Fruit fly (Drosophila melanogaster) whole organism, embryonic: ENCODE data around the gene MESR6.
A peak's percentile ranks its signal among the peaks of the same experiment; 100 is the strongest.

Source experiments
- Adf1 ChIP-seq: fragments of 200-800 bp; sonication (Bioruptor generic); IDR thresholded peaks from 2 replicates; pipeline ENCODE4 v1.3.6; 2022; ENCODE audit warnings: missing biosample characterization, missing genetic modification characterization
- Atf6 ChIP-seq: fragments of 200-800 bp; sonication (Bioruptor generic); IDR thresholded peaks from 2 replicates; pipeline ENCODE4 v1.3.6; 2022; ENCODE audit warnings: missing biosample characterization, missing genetic modification characterization
- CG10979 ChIP-seq: fragments of 200-800 bp; sonication (Bioruptor generic); optimal IDR thresholded peaks from 2 replicates; lab custom pipeline; 2018; ENCODE audit warnings: missing biosample characterization, mild to moderate bottlenecking, missing genetic modification characterization, moderate library complexity
- CG12155 ChIP-seq: fragments of 200-800 bp; sonication (Bioruptor generic); optimal IDR thresholded peaks from 3 replicates; lab custom pipeline; 2016; ENCODE audit warnings: missing biosample characterization, missing genetic modification characterization
- CG15269 ChIP-seq: fragments of 200-800 bp; sonication (Bioruptor generic); optimal IDR thresholded peaks from 2 replicates; lab custom pipeline; 2018; ENCODE audit warnings: missing biosample characterization, mild to moderate bottlenecking, missing genetic modification characterization, moderate library complexity
- CG17359 ChIP-seq: fragments of 200-800 bp; sonication (Bioruptor generic); optimal IDR thresholded peaks from 3 replicates; lab custom pipeline; 2018; ENCODE audit warnings: missing biosample characterization, mild to moderate bottlenecking, missing genetic modification characterization, moderate library complexity
- CG17612 ChIP-seq: fragments of 200-800 bp; sonication (Bioruptor generic); IDR thresholded peaks from 2 replicates; pipeline ENCODE4 v1.3.6; 2022; ENCODE audit warnings: missing biosample characterization, missing genetic modification characterization
- CG18619 ChIP-seq: fragments of 200-800 bp; sonication (Bioruptor generic); optimal IDR thresholded peaks from 3 replicates; lab custom pipeline; 2017; ENCODE audit warnings: missing biosample characterization, mild to moderate bottlenecking, missing genetic modification characterization
- CG3281 ChIP-seq: fragments of 200-800 bp; sonication (Bioruptor generic); optimal IDR thresholded peaks from 3 replicates; lab custom pipeline; 2017; ENCODE audit warnings: missing biosample characterization, mild to moderate bottlenecking, missing genetic modification characterization
- CG33213 ChIP-seq: fragments of 200-800 bp; sonication (Bioruptor generic); optimal IDR thresholded peaks from 3 replicates; lab custom pipeline; 2016; ENCODE audit warnings: missing biosample characterization, missing genetic modification characterization
- CG3726 ChIP-seq: fragments of 200-800 bp; sonication (Bioruptor generic); IDR thresholded peaks from 3 replicates; pipeline ENCODE4, ENCODE4 v1.3.6; 2022; ENCODE audit warnings: missing biosample characterization, missing genetic modification characterization
- CG4282 ChIP-seq: fragments of 200-800 bp; sonication (Bioruptor generic); optimal IDR thresholded peaks from 2 replicates; lab custom pipeline; 2016; ENCODE audit warnings: missing biosample characterization, missing genetic modification characterization
- CG4328 ChIP-seq: fragments of 200-800 bp; sonication (Bioruptor generic); optimal IDR thresholded peaks from 3 replicates; lab custom pipeline; 2017; ENCODE audit warnings: missing biosample characterization, missing genetic modification reagents, missing genetic modification characterization
- CG43689 ChIP-seq: fragments of 200-800 bp; sonication (Bioruptor generic); IDR thresholded peaks from 2 replicates; pipeline ENCODE4 v1.3.6; 2022; ENCODE audit warnings: missing biosample characterization, missing genetic modification characterization
- CG6254 ChIP-seq: fragments of 200-800 bp; sonication (Bioruptor generic); optimal IDR thresholded peaks from 3 replicates; lab custom pipeline; 2017; ENCODE audit warnings: mild to moderate bottlenecking, missing biosample characterization, missing genetic modification reagents, missing genetic modification characterization
- CG6791 ChIP-seq: fragments of 200-800 bp; sonication (Bioruptor generic); IDR thresholded peaks from 3 replicates; pipeline ENCODE4 v1.3.6; 2022; ENCODE audit warnings: missing biosample characterization, missing genetic modification characterization; ENCODE audit not compliant: partially characterized antibody
- CG8765 ChIP-seq: fragments of 200-800 bp; sonication (Bioruptor generic); IDR thresholded peaks from 2 replicates; pipeline ENCODE4 v1.3.6; 2022; ENCODE audit warnings: missing biosample characterization, missing genetic modification characterization
- D ChIP-seq, 2 experiments: fragments of 200-800 bp in 1 of 2; fragments of >200 bp in 1 of 2; sonication (Bioruptor generic) in 1 of 2; optimal IDR thresholded peaks; 2 replicates in 1 of 2; 3 replicates in 1 of 2; lab custom pipeline; 2017; ENCODE audit warnings: mild to moderate bottlenecking in 1 of 2, missing biosample characterization in 1 of 2, missing genetic modification characterization in 1 of 2, missing genetic modification reagents in 1 of 2
- Dip2 ChIP-seq: fragments of 200-800 bp; sonication (Bioruptor generic); IDR thresholded peaks from 2 replicates; pipeline ENCODE4 v1.3.6; 2022; ENCODE audit warnings: missing biosample characterization, missing genetic modification characterization
- HmgZ ChIP-seq: fragments of 200-800 bp; sonication (Bioruptor generic); optimal IDR thresholded peaks from 2 replicates; lab custom pipeline; 2018; ENCODE audit warnings: missing biosample characterization, mild to moderate bottlenecking, missing genetic modification characterization
- Hr78 ChIP-seq, 2 experiments: fragments of 200-800 bp in 1 of 2; fragments of >200 bp in 1 of 2; sonication (Bioruptor generic) in 1 of 2; optimal IDR thresholded peaks; 2 replicates each; lab custom pipeline; 2017 to 2019; ENCODE audit warnings: missing biosample characterization in 2 of 2, missing genetic modification characterization in 2 of 2, mild to moderate bottlenecking in 1 of 2, moderate library complexity in 1 of 2
- Mad ChIP-seq: fragments of 200-800 bp; sonication (Bioruptor generic); optimal IDR thresholded peaks from 2 replicates; lab custom pipeline; 2016; ENCODE audit warnings: missing biosample characterization, missing genetic modification characterization
- Med ChIP-seq: fragments of 200-800 bp; sonication (Bioruptor generic); peaks from one replicate; lab custom pipeline; 2016; ENCODE audit warnings: missing biosample characterization, missing genetic modification characterization, mild to moderate bottlenecking, inconsistent platforms, moderate library complexity
- Mes4 ChIP-seq: fragments of 200-800 bp; sonication (Bioruptor generic); optimal IDR thresholded peaks from 2 replicates; lab custom pipeline; 2016; ENCODE audit warnings: missing biosample characterization, missing genetic modification characterization
- NC2α ChIP-seq: fragments of 200-800 bp; sonication (Bioruptor generic); optimal IDR thresholded peaks from 2 replicates; lab custom pipeline; 2016; ENCODE audit warnings: missing biosample characterization, missing genetic modification characterization
- Oli ChIP-seq: fragments of 200-800 bp; sonication (Bioruptor generic); optimal IDR thresholded peaks from 2 replicates; lab custom pipeline; 2018; ENCODE audit warnings: missing biosample characterization, mild to moderate bottlenecking, missing genetic modification characterization, moderate library complexity
- Tbp ChIP-seq: fragments of >200 bp; optimal IDR thresholded peaks from 2 replicates; lab custom pipeline; 2018; ENCODE audit warnings: missing biosample characterization, missing genetic modification characterization
- ara ChIP-seq: fragments of 200-800 bp; sonication (Bioruptor generic); IDR thresholded peaks from 2 replicates; pipeline ENCODE4 v1.3.6; 2022; ENCODE audit warnings: missing biosample characterization, missing genetic modification characterization
- cato ChIP-seq: fragments of 200-800 bp; sonication (Bioruptor generic); optimal IDR thresholded peaks from 2 replicates; lab custom pipeline; 2016; ENCODE audit warnings: missing biosample characterization, missing genetic modification characterization, borderline replicate concordance
- chn ChIP-seq: fragments of 200-800 bp; sonication (Bioruptor generic); optimal IDR thresholded peaks from 2 replicates; lab custom pipeline; 2016; ENCODE audit warnings: missing biosample characterization, missing genetic modification characterization
- disco-r ChIP-seq: fragments of 200-800 bp; sonication (Bioruptor generic); optimal IDR thresholded peaks from 2 replicates; lab custom pipeline; 2016; ENCODE audit warnings: missing biosample characterization, missing genetic modification characterization
- dmrt99B ChIP-seq: fragments of 200-800 bp; sonication (Bioruptor generic); optimal IDR thresholded peaks from 2 replicates; lab custom pipeline; 2018; ENCODE audit warnings: missing biosample characterization, mild to moderate bottlenecking, missing genetic modification characterization, moderate library complexity
- gfzf ChIP-seq: fragments of 200-800 bp; sonication (Bioruptor generic); optimal IDR thresholded peaks from 2 replicates; lab custom pipeline; 2016; ENCODE audit warnings: missing biosample characterization, mild to moderate bottlenecking, missing genetic modification characterization, moderate library complexity
- kah ChIP-seq: fragments of 200-800 bp; sonication (Bioruptor generic); optimal IDR thresholded peaks from 2 replicates; lab custom pipeline; 2018; ENCODE audit warnings: missing biosample characterization, mild to moderate bottlenecking, missing genetic modification characterization
- mam ChIP-seq: fragments of 200-800 bp; sonication (Bioruptor generic); optimal IDR thresholded peaks from 3 replicates; lab custom pipeline; 2016; ENCODE audit warnings: missing biosample characterization, missing genetic modification characterization
- nerfin-1 ChIP-seq: fragments of 200-800 bp; sonication (Bioruptor generic); optimal IDR thresholded peaks from 3 replicates; lab custom pipeline; 2019; ENCODE audit warnings: missing biosample characterization, mild to moderate bottlenecking, missing genetic modification characterization, moderate library complexity
- nom ChIP-seq: fragments of 200-800 bp; sonication (Bioruptor generic); optimal IDR thresholded peaks from 2 replicates; lab custom pipeline; 2017; ENCODE audit warnings: missing biosample characterization, missing genetic modification characterization, mild to moderate bottlenecking, moderate library complexity, missing genetic modification reagents
- oc ChIP-seq: fragments of 200-800 bp; sonication (Bioruptor generic); optimal IDR thresholded peaks from 2 replicates; lab custom pipeline; 2018; ENCODE audit warnings: missing biosample characterization, mild to moderate bottlenecking, missing genetic modification characterization, moderate library complexity
- pho ChIP-seq: fragments of 200-800 bp; sonication (Bioruptor generic); optimal IDR thresholded peaks from 2 replicates; lab custom pipeline; 2016; ENCODE audit warnings: missing biosample characterization, missing genetic modification characterization
- psq ChIP-seq: fragments of 200-800 bp; sonication (Bioruptor generic); optimal IDR thresholded peaks from 2 replicates; lab custom pipeline; 2017; ENCODE audit warnings: missing biosample characterization, missing genetic modification characterization
- scrt ChIP-seq: fragments of 200-800 bp; sonication (Bioruptor generic); optimal IDR thresholded peaks from 2 replicates; lab custom pipeline; 2018; ENCODE audit warnings: missing biosample characterization, mild to moderate bottlenecking, missing genetic modification characterization, moderate library complexity
- slou ChIP-seq: fragments of 200-800 bp; sonication (Bioruptor generic); optimal IDR thresholded peaks from 3 replicates; lab custom pipeline; 2016; ENCODE audit warnings: missing biosample characterization, missing genetic modification characterization
- tgo ChIP-seq: fragments of 200-800 bp; sonication (Bioruptor generic); IDR thresholded peaks from 3 replicates; pipeline ENCODE4 v1.3.6; 2022; ENCODE audit warnings: missing biosample characterization, missing genetic modification characterization
- tll ChIP-seq, 2 experiments: fragments of 200-800 bp in 1 of 2; fragments of >200 bp in 1 of 2; sonication (Bioruptor generic) in 1 of 2; optimal IDR thresholded peaks; 2 replicates each; lab custom pipeline; 2017 to 2019; ENCODE audit warnings: missing biosample characterization in 2 of 2, missing genetic modification characterization in 2 of 2, mild to moderate bottlenecking in 1 of 2, moderate library complexity in 1 of 2
- wor ChIP-seq: fragments of 200-800 bp; sonication (Bioruptor generic); IDR thresholded peaks from 2 replicates; pipeline ENCODE4 v1.3.6; 2022; ENCODE audit warnings: missing biosample characterization, missing genetic modification characterization

Gene MESR6

DNA sequence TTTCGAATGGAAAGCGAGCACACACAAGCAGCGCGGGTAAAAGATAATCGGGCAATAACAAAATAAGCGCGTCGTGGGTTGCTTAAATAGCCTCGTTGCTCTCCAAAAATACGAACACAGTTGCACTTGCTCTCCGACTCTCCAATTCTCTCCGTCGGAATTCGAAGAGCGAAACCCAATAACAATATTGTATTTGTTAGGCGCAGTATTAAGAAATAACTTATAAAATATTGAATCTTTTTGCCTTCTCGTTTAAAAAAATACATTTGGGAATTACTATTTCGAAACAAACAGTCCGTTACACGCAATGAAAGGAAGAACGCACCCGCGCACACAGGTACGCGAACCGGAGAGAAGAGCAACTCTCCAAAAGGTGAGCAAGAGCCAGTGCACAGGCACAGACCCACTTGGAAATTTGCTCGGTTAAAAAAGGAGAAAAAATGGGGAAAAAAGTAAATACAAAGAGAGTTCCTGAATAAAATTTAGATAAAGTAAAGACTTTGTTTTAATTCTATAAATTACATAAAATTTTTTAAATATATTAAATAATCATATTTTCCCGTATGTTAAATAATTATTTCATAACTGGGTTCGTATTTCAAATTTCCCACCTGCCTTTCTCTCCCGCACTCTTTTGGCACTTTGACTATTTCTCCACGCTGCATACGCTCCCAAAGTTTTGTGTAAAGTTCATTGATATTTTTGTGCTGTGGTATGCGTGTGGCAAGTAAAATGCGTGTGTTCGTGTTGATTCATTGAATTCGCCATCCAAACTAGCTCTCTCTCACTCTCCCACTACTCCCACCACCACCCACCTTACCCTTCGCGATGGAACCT, 5.9 kb upstream of the MESR6 start, which contains the start of gene Mkp3 (continued):
- no peak for TF ChIP-seq CG33213 (GFP tag; lab: Kevin White, UChicago)
- no peak for TF ChIP-seq CG6791
- TF ChIP-seq CG12155 (GFP tag; lab: Kevin White, UChicago), result peak; percentile 72
- peak; percentile 43 for TF ChIP-seq slou (GFP tag; lab: Kevin White, UChicago)
- peak; percentile 77; the same call in 1 of the 2 replicates for TF ChIP-seq CG8765 (GFP tag; lab: Robert Waterston, UW)
- peak; percentile 52; the same call in 1 of the 2 replicates for TF ChIP-seq CG43689
- TF ChIP-seq pho (GFP tag; lab: Kevin White, UChicago), result no peak
- TF ChIP-seq Med (GFP tag; lab: Kevin White, UChicago), result peak; percentile 86
- peak; percentile 95 for TF ChIP-seq Atf6 (GFP tag; lab: Robert Waterston, UW)
- TF ChIP-seq tgo (GFP tag; lab: Robert Waterston, UW), result peak; percentile 94
- peak; percentile 70 for TF ChIP-seq ara (GFP tag; lab: Robert Waterston, UW)
- TF ChIP-seq dmrt99B, result peak; percentile 92
- TF ChIP-seq Tbp (GFP tag; lab: Kevin White, UChicago), result peak; percentile 63
- peak; percentile 79 for TF ChIP-seq CG6254
- TF ChIP-seq kah (GFP tag; lab: Kevin White, UChicago), result peak; percentile 57
- TF ChIP-seq psq, result peak; percentile 48
- TF ChIP-seq nerfin-1 (tag; lab: Kevin White, UChicago), result peak; percentile 79

dm6 chr3L:19087369-19088275, 4.8 kb upstream of the MESR6 start:
- TF ChIP-seq CG17612 (GFP tag; lab: Robert Waterston, UW) (no peak), CG3281 (GFP tag; lab: Kevin White, UChicago) (peak; percentile 62), disco-r (GFP tag; lab: Kevin White, UChicago) (no peak), chn (GFP tag; lab: Kevin White, UChicago) (no peak), cato (no peak), Mad (GFP tag; lab: Kevin White, UChicago) (no peak), gfzf (GFP tag; lab: Kevin White, UChicago) (no peak), CG10979 (peak; percentile 51), scrt (peak; percentile 17), Mes4 (GFP tag; lab: Kevin White, UChicago) (no peak), tll (GFP tag; optimal IDR thresholded peaks at IDR 0.05; lab: Kevin White, UChicago) (no peak), CG18619 (GFP tag; lab: Kevin White, UChicago) (peak; percentile 21), CG17359 (tag; lab: Kevin White, UChicago) (peak; percentile 31), oc (tag; lab: Kevin White, UChicago) (no peak), nom (no peak), Oli (tag; lab: Kevin White, UChicago) (peak; percentile 21), Hr78 (GFP tag; optimal IDR thresholded peaks at IDR 0.05; lab: Kevin White, UChicago) (no peak), wor (no peak), CG4328 (GFP tag; lab: Kevin White, UChicago) (no peak), HmgZ (no peak), Adf1 (GFP tag; lab: Robert Waterston, UW) (peak; percentile 28; the same call in 1 of the 2 replicates), mam (no peak), CG3726 (GFP tag; lab: Robert Waterston, UW) (no peak), CG4282 (GFP tag; lab: Kevin White, UChicago) (no peak), Dip2 (no peak), NC2α (no peak), D (optimal IDR thresholded peaks at IDR 0.05; lab: Kevin White, UChicago) (no peak), D (GFP tag; optimal IDR thresholded peaks at IDR 0.05; lab: Kevin White, UChicago) (peak; percentile 20), CG15269 (tag; lab: Kevin White, UChicago) (peak; percentile 38)
